Fruit fly (Drosophila melanogaster) whole organism, embryonic: ENCODE results near the gene janA.

Experiments used
- ATbp ChIP-seq: fragments of 200-800 bp; sonication (Bioruptor generic); optimal IDR thresholded peaks from 2 replicates; lab custom pipeline; 2017; ENCODE audit warnings: missing biosample characterization, mild to moderate bottlenecking, missing genetic modification characterization, missing genetic modification reagents
- Ada2b ChIP-seq: fragments of 200-800 bp; sonication (Bioruptor generic); IDR thresholded peaks from 2 replicates; pipeline ENCODE4 v1.3.6; 2022; ENCODE audit warnings: missing biosample characterization, missing genetic modification characterization
- Aef1 ChIP-seq: fragments of 200-800 bp; sonication (Bioruptor generic); IDR thresholded peaks from 3 replicates; pipeline ENCODE4 v1.3.6; 2022; ENCODE audit warnings: missing biosample characterization, missing genetic modification characterization
- B-H1 ChIP-seq: fragments of 200-800 bp; sonication (Bioruptor generic); IDR thresholded peaks from 3 replicates; pipeline ENCODE4 v1.3.6; 2022; ENCODE audit warnings: missing biosample characterization, missing genetic modification characterization
- C15 ChIP-seq: fragments of 200-800 bp; sonication (Bioruptor generic); IDR thresholded peaks from 3 replicates; pipeline ENCODE4 v1.3.6; 2022; ENCODE audit warnings: missing biosample characterization, missing genetic modification characterization
- CG10431 ChIP-seq: fragments of 200-800 bp; sonication (Bioruptor generic); optimal IDR thresholded peaks from 3 replicates; lab custom pipeline; 2018; ENCODE audit warnings: missing biosample characterization, mild to moderate bottlenecking, missing genetic modification characterization
- CG10543 ChIP-seq: fragments of 200-800 bp; sonication (Bioruptor generic); optimal IDR thresholded peaks from 3 replicates; lab custom pipeline; 2017; ENCODE audit warnings: missing biosample characterization, mild to moderate bottlenecking, missing genetic modification characterization, moderate library complexity
- CG11085 ChIP-seq: fragments of 200-800 bp; sonication (Bioruptor generic); IDR thresholded peaks from 2 replicates; pipeline ENCODE4 v1.3.6; 2022; ENCODE audit warnings: missing biosample characterization, missing genetic modification characterization
- CG13624 ChIP-seq: fragments of 200-800 bp; sonication (Bioruptor generic); optimal IDR thresholded peaks from 2 replicates; lab custom pipeline; 2016; ENCODE audit warnings: missing biosample characterization, missing genetic modification characterization
- CG13894 ChIP-seq: fragments of 200-800 bp; sonication (Bioruptor generic); optimal IDR thresholded peaks from 3 replicates; lab custom pipeline; 2018; ENCODE audit warnings: missing biosample characterization, mild to moderate bottlenecking, missing genetic modification characterization, moderate library complexity
- CG14050 ChIP-seq: fragments of 200-800 bp; sonication (Bioruptor generic); IDR thresholded peaks from 3 replicates; pipeline ENCODE4 v1.3.6; 2022; ENCODE audit warnings: missing biosample characterization, missing genetic modification characterization
- CG14860 ChIP-seq: fragments of 200-800 bp; sonication (Bioruptor generic); IDR thresholded peaks from 3 replicates; pipeline ENCODE4 v1.3.6; 2022; ENCODE audit warnings: missing biosample characterization, missing genetic modification characterization; ENCODE audit not compliant: partially characterized antibody
- CG15479 ChIP-seq: fragments of 200-800 bp; sonication (Bioruptor generic); optimal IDR thresholded peaks from 3 replicates; lab custom pipeline; 2019; ENCODE audit warnings: missing biosample characterization, mild to moderate bottlenecking, missing genetic modification characterization, moderate library complexity
- CG15601 ChIP-seq: fragments of 200-800 bp; sonication (Bioruptor generic); optimal IDR thresholded peaks from 3 replicates; lab custom pipeline; 2019; ENCODE audit warnings: missing biosample characterization, mild to moderate bottlenecking, missing genetic modification characterization, moderate library complexity
- CG1603 ChIP-seq: fragments of 200-800 bp; sonication (Bioruptor generic); optimal IDR thresholded peaks from 2 replicates; lab custom pipeline; 2019; ENCODE audit warnings: missing biosample characterization, mild to moderate bottlenecking, missing genetic modification characterization, moderate library complexity
- CG17359 ChIP-seq: fragments of 200-800 bp; sonication (Bioruptor generic); optimal IDR thresholded peaks from 3 replicates; lab custom pipeline; 2018; ENCODE audit warnings: missing biosample characterization, mild to moderate bottlenecking, missing genetic modification characterization, moderate library complexity
- CG17802 ChIP-seq: fragments of 200-800 bp; sonication (Bioruptor generic); optimal IDR thresholded peaks from 2 replicates; lab custom pipeline; 2018; ENCODE audit warnings: missing biosample characterization, mild to moderate bottlenecking, missing genetic modification characterization, moderate library complexity
- CG17829 ChIP-seq: fragments of 200-800 bp; optimal IDR thresholded peaks from 2 replicates; lab custom pipeline; 2019; ENCODE audit warnings: missing biosample characterization, mild to moderate bottlenecking, missing genetic modification characterization, moderate library complexity
- CG1832 ChIP-seq: fragments of 200-800 bp; sonication (Bioruptor generic); optimal IDR thresholded peaks from 2 replicates; lab custom pipeline; 2017; ENCODE audit warnings: missing biosample characterization, mild to moderate bottlenecking, missing genetic modification characterization, inconsistent platforms
- CG18619 ChIP-seq: fragments of 200-800 bp; sonication (Bioruptor generic); optimal IDR thresholded peaks from 3 replicates; lab custom pipeline; 2017; ENCODE audit warnings: missing biosample characterization, mild to moderate bottlenecking, missing genetic modification characterization
- CG2199 ChIP-seq: fragments of 200-800 bp; sonication (Bioruptor generic); IDR thresholded peaks from 3 replicates; pipeline ENCODE4 v1.3.6; 2022; ENCODE audit warnings: missing biosample characterization, missing genetic modification characterization
- CG2875 ChIP-seq: fragments of 200-800 bp; sonication (Bioruptor generic); optimal IDR thresholded peaks from 2 replicates; lab custom pipeline; 2017; ENCODE audit warnings: missing biosample characterization, mild to moderate bottlenecking, missing genetic modification characterization, missing genetic modification reagents
- CG31365 ChIP-seq: fragments of 200-800 bp; sonication (Bioruptor generic); optimal IDR thresholded peaks from 2 replicates; lab custom pipeline; 2018; ENCODE audit warnings: missing biosample characterization, mild to moderate bottlenecking, missing genetic modification characterization
- CG3281 ChIP-seq: fragments of 200-800 bp; sonication (Bioruptor generic); optimal IDR thresholded peaks from 3 replicates; lab custom pipeline; 2017; ENCODE audit warnings: missing biosample characterization, mild to moderate bottlenecking, missing genetic modification characterization
- CG4730 ChIP-seq: fragments of 200-800 bp; sonication (Bioruptor generic); IDR thresholded peaks from 2 replicates; pipeline ENCODE4 v1.3.6; 2022; ENCODE audit warnings: missing biosample characterization, missing genetic modification characterization
- CG6765 ChIP-seq: fragments of 200-800 bp; sonication (Bioruptor generic); optimal IDR thresholded peaks from 3 replicates; lab custom pipeline; 2017; ENCODE audit warnings: missing biosample characterization, mild to moderate bottlenecking, missing genetic modification characterization
- CG7271 ChIP-seq: fragments of 200-800 bp; sonication (Bioruptor generic); optimal IDR thresholded peaks from 2 replicates; lab custom pipeline; 2018; ENCODE audit warnings: missing biosample characterization, mild to moderate bottlenecking, missing genetic modification characterization, moderate library complexity
- CG8281 ChIP-seq: fragments of 200-800 bp; sonication (Bioruptor generic); optimal IDR thresholded peaks from 2 replicates; lab custom pipeline; 2018; ENCODE audit warnings: missing biosample characterization, mild to moderate bottlenecking, missing genetic modification characterization, moderate library complexity
- CG9797 ChIP-seq: fragments of 200-800 bp; sonication (Bioruptor generic); optimal IDR thresholded peaks from 3 replicates; lab custom pipeline; 2018; ENCODE audit warnings: missing biosample characterization, mild to moderate bottlenecking, missing genetic modification characterization
- CG9876 ChIP-seq: fragments of 200-800 bp; sonication (Bioruptor generic); optimal IDR thresholded peaks from 2 replicates; lab custom pipeline; 2016; ENCODE audit warnings: missing biosample characterization, missing genetic modification characterization
- Dek ChIP-seq: fragments of 200-800 bp; sonication (Bioruptor generic); optimal IDR thresholded peaks from 3 replicates; lab custom pipeline; 2019; ENCODE audit warnings: missing biosample characterization, mild to moderate bottlenecking, missing genetic modification characterization, moderate library complexity
- Eip74EF ChIP-seq, 2 experiments: fragments of 200-800 bp in 1 of 2; fragments of >200 bp in 1 of 2; sonication (Bioruptor generic) in 1 of 2; optimal IDR thresholded peaks; 2 replicates each; lab custom pipeline; 2017 to 2019; ENCODE audit warnings: missing biosample characterization in 2 of 2, missing genetic modification characterization in 2 of 2, mild to moderate bottlenecking in 1 of 2, moderate library complexity in 1 of 2
- Lim3 ChIP-seq: fragments of 200-800 bp; sonication (Bioruptor generic); IDR thresholded peaks from 2 replicates; pipeline ENCODE4 v1.3.6; 2022; ENCODE audit warnings: missing biosample characterization, missing genetic modification characterization
- Lpt ChIP-seq: fragments of >200 bp; optimal IDR thresholded peaks from 2 replicates; lab custom pipeline; 2018; ENCODE audit warnings: missing biosample characterization, missing genetic modification characterization
- MTF-1 ChIP-seq: fragments of 200-800 bp; sonication (Bioruptor generic); optimal IDR thresholded peaks from 2 replicates; lab custom pipeline; 2018; ENCODE audit warnings: missing biosample characterization, mild to moderate bottlenecking, missing genetic modification characterization, borderline replicate concordance
- Poxn ChIP-seq: fragments of 200-800 bp; sonication (Bioruptor generic); IDR thresholded peaks from 2 replicates; pipeline ENCODE4 v1.3.6; 2022; ENCODE audit warnings: missing biosample characterization, missing genetic modification characterization
- az2 ChIP-seq: fragments of 200-800 bp; sonication (Bioruptor generic); optimal IDR thresholded peaks from 3 replicates; lab custom pipeline; 2016; ENCODE audit warnings: missing biosample characterization, missing genetic modification characterization
- bigmax ChIP-seq: fragments of 200-800 bp; sonication (Bioruptor generic); optimal IDR thresholded peaks from 2 replicates; lab custom pipeline; 2018; ENCODE audit warnings: missing biosample characterization, mild to moderate bottlenecking, missing genetic modification characterization
- btn ChIP-seq: fragments of 200-800 bp; sonication (Bioruptor generic); optimal IDR thresholded peaks from 2 replicates; lab custom pipeline; 2016; ENCODE audit warnings: missing biosample characterization, missing genetic modification characterization
- cg ChIP-seq: fragments of 200-800 bp; sonication (Bioruptor generic); optimal IDR thresholded peaks from 3 replicates; lab custom pipeline; 2019; ENCODE audit warnings: missing biosample characterization, mild to moderate bottlenecking, missing genetic modification characterization, moderate library complexity
- croc ChIP-seq: fragments of 200-800 bp; sonication (Bioruptor generic); conservative IDR thresholded peaks from 3 replicates; pipeline ENCODE4 v1.3.6; 2022; ENCODE audit warnings: missing biosample characterization, missing genetic modification characterization
- crp ChIP-seq, 2 experiments: fragments of 200-800 bp; sonication (Bioruptor generic); optimal IDR thresholded peaks; 2 replicates in 1 of 2; 3 replicates in 1 of 2; lab custom pipeline; 2017; ENCODE audit warnings: missing biosample characterization in 2 of 2, missing genetic modification characterization in 2 of 2, mild to moderate bottlenecking in 1 of 2, moderate library complexity in 1 of 2
- dati ChIP-seq: fragments of 200-800 bp; sonication (Bioruptor generic); IDR thresholded peaks from 2 replicates; pipeline ENCODE4 v1.3.6; 2022; ENCODE audit warnings: missing biosample characterization, missing genetic modification characterization
- dysf ChIP-seq: fragments of 200-800 bp; sonication (Bioruptor generic); IDR thresholded peaks from 3 replicates; pipeline ENCODE4 v1.3.6; 2022; ENCODE audit warnings: missing biosample characterization, missing genetic modification characterization
- ems ChIP-seq: fragments of 200-800 bp; sonication (Bioruptor generic); optimal IDR thresholded peaks from 3 replicates; lab custom pipeline; 2016; ENCODE audit warnings: missing biosample characterization, missing genetic modification characterization
- fu2 ChIP-seq: fragments of 200-800 bp; sonication (Bioruptor generic); optimal IDR thresholded peaks from 2 replicates; lab custom pipeline; 2016; ENCODE audit warnings: missing biosample characterization, missing genetic modification characterization
- h ChIP-seq: fragments of >200 bp; optimal IDR thresholded peaks from 2 replicates; lab custom pipeline; 2017
- hth ChIP-seq: fragments of >200 bp; optimal IDR thresholded peaks from 2 replicates; lab custom pipeline; 2017; ENCODE audit warnings: inconsistent platforms
- tna ChIP-seq: fragments of 200-800 bp; sonication (Bioruptor generic); IDR thresholded peaks from 2 replicates; pipeline ENCODE4 v1.3.6; 2022; ENCODE audit warnings: missing biosample characterization, missing genetic modification characterization; ENCODE audit not compliant: partially characterized antibody
- tx ChIP-seq: fragments of 200-800 bp; sonication (Bioruptor generic); optimal IDR thresholded peaks from 2 replicates; lab custom pipeline; 2016; ENCODE audit warnings: missing biosample characterization, missing genetic modification characterization

The janA gene

DNA sequence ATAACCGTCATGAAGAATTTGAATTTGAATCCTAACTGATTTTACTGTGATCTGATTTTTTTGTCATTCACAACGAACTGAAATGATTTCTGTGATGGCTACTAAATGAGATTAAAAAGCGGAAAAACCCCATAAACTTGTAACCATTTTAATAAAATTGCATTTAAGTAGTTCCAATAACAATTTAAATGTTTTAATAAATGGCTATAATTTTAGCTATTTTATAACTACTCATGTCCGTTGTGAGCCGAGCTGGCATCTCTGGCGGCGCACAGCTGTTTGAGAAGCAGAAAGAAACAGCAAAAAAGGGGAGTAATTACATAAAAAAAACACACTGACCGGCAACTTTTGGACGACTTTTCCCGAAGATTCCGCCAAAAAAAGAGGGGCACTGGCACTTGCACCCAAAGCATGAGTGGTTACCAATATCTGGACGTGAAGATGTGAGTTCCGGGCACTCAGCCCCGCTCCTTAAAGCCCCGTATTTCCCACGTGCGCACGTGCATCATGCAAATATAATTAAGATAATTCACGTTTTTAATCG lies 17.3 kb upstream of the janA start, which contains the start of the genes CG7950 and Rpp14a (continued):
- TF ChIP-seq croc (no peak; the same call in 1 of the 3 replicates), C15 (GFP tag; lab: Robert Waterston, UW) (no peak), CG11085 (peak; percentile 68), h (lab: Kevin White, UChicago) (no peak), cg (no peak), CG14050 (peak; percentile 77), CG7271 (tag; lab: Kevin White, UChicago) (no peak), CG1832 (GFP tag; lab: Kevin White, UChicago) (no peak), CG31365 (no peak), CG6765 (GFP tag; lab: Kevin White, UChicago) (no peak), CG9876 (GFP tag; lab: Kevin White, UChicago) (peak; percentile 56), CG17802 (peak; percentile 12), dysf (GFP tag; lab: Robert Waterston, UW) (peak; percentile 77), CG2875 (GFP tag; lab: Kevin White, UChicago) (peak; percentile 39), CG9797 (GFP tag; lab: Kevin White, UChicago) (peak; percentile 11), Ada2b (GFP tag; lab: Robert Waterston, UW) (peak; percentile 64), CG13624 (GFP tag; lab: Kevin White, UChicago) (peak; percentile 73), btn (GFP tag; lab: Kevin White, UChicago) (peak; percentile 61), hth (no peak), Lpt (GFP tag; lab: Kevin White, UChicago) (no peak), CG14860 (GFP tag; lab: Robert Waterston, UW) (no peak), CG15479 (GFP tag; lab: Kevin White, UChicago) (no peak), fu2 (peak; percentile 73), Aef1 (GFP tag; lab: Robert Waterston, UW) (peak; percentile 82), ems (GFP tag; lab: Kevin White, UChicago) (peak; percentile 85), CG10543 (GFP tag; lab: Kevin White, UChicago) (peak; percentile 58), Poxn (GFP tag; lab: Robert Waterston, UW) (peak; percentile 59; the same call in 1 of the 2 replicates), CG8281 (tag; lab: Kevin White, UChicago) (no peak), CG2199 (GFP tag; lab: Robert Waterston, UW) (no peak), CG17829 (tag; lab: Kevin White, UChicago) (peak; percentile 83), CG13894 (peak; percentile 84), B-H1 (GFP tag; lab: Robert Waterston, UW) (peak; percentile 64), CG3281 (GFP tag; lab: Kevin White, UChicago) (peak; percentile 73), CG17359 (tag; lab: Kevin White, UChicago) (peak; percentile 69), tna (GFP tag; lab: Robert Waterston, UW) (no peak), ATbp (GFP tag; lab: Kevin White, UChicago) (peak; percentile 35), CG15601 (peak; percentile 69), dati (GFP tag; lab: Robert Waterston, UW) (no peak), Eip74EF (GFP tag; optimal IDR thresholded peaks at IDR 0.05; lab: Kevin White, UChicago) (no peak), bigmax (GFP tag; lab: Kevin White, UChicago) (no peak), CG10431 (peak; percentile 22), az2 (GFP tag; lab: Kevin White, UChicago) (peak; percentile 85), MTF-1 (no peak), crp (GFP tag; optimal IDR thresholded peaks at IDR 0.05; lab: Kevin White, UChicago) (peak; percentile 71 to 93), Lim3 (GFP tag; lab: Robert Waterston, UW) (no peak), CG4730 (GFP tag; lab: Robert Waterston, UW) (peak; percentile 55), tx (peak; percentile 71), CG18619 (GFP tag; lab: Kevin White, UChicago) (peak; percentile 48), Dek (tag; lab: Kevin White, UChicago) (peak; percentile 80), CG1603 (tag; lab: Kevin White, UChicago) (peak; percentile 89)
